Fruit fly (Drosophila melanogaster) Kc167 (cell line): ENCODE data around the gene Tspo.

Source experiments
- Sin3A ChIP-seq: fragments of >200 bp; optimal IDR thresholded peaks from 2 replicates; lab custom pipeline; 2018; ENCODE audit warnings: missing external identifiers
- h ChIP-seq: fragments of >200 bp; optimal IDR thresholded peaks from 3 replicates; lab custom pipeline; 2018; ENCODE audit warnings: missing external identifiers
- insv ChIP-seq: fragments of >200 bp; optimal IDR thresholded peaks from 3 replicates; lab custom pipeline; 2018; ENCODE audit warnings: missing external identifiers
- ttk ChIP-seq: sonication (Bioruptor generic); optimal IDR thresholded peaks from 2 replicates; lab custom pipeline; 2017; ENCODE audit warnings: missing external identifiers

dm6 chr2L:522752-523151, 36.7 kb upstream of the Tspo start:
- no peak for TF ChIP-seq ttk (lab: Kevin White, UChicago)
- TF ChIP-seq Sin3A = no peak
- no peak for TF ChIP-seq h
- TF ChIP-seq insv (lab: Kevin White, UChicago) = no peak
